Fruit fly (Drosophila melanogaster) whole organism, embryonic: Measurements from ENCODE around the gene Tango5.

Experiments
- Abd-B ChIP-seq: fragments of 200-800 bp; sonication (Bioruptor generic); optimal IDR thresholded peaks from 2 replicates; lab custom pipeline; 2018; ENCODE audit warnings: missing biosample characterization, mild to moderate bottlenecking, missing genetic modification characterization, moderate library complexity
- Ada2b ChIP-seq: fragments of 200-800 bp; sonication (Bioruptor generic); IDR thresholded peaks from 2 replicates; pipeline ENCODE4 v1.3.6; 2022; ENCODE audit warnings: missing biosample characterization, missing genetic modification characterization
- Atf-2 ChIP-seq: fragments of 200-800 bp; sonication (Bioruptor generic); optimal IDR thresholded peaks from 2 replicates; lab custom pipeline; 2016; ENCODE audit warnings: missing biosample characterization, missing genetic modification characterization
- C15 ChIP-seq: fragments of 200-800 bp; sonication (Bioruptor generic); IDR thresholded peaks from 3 replicates; pipeline ENCODE4 v1.3.6; 2022; ENCODE audit warnings: missing biosample characterization, missing genetic modification characterization
- CG10209 ChIP-seq: fragments of 200-800 bp; sonication (Bioruptor generic); optimal IDR thresholded peaks from 3 replicates; lab custom pipeline; 2017; ENCODE audit warnings: missing biosample characterization, mild to moderate bottlenecking, missing genetic modification characterization, missing genetic modification reagents
- CG10565 ChIP-seq: fragments of 200-800 bp; sonication (Bioruptor generic); optimal IDR thresholded peaks from 3 replicates; lab custom pipeline; 2016; ENCODE audit warnings: missing biosample characterization, mild to moderate bottlenecking, missing genetic modification characterization
- CG12769 ChIP-seq: fragments of 200-800 bp; sonication (Bioruptor generic); optimal IDR thresholded peaks from 2 replicates; lab custom pipeline; 2019; ENCODE audit warnings: missing biosample characterization, mild to moderate bottlenecking, missing genetic modification characterization, moderate library complexity
- CG13624 ChIP-seq: fragments of 200-800 bp; sonication (Bioruptor generic); optimal IDR thresholded peaks from 2 replicates; lab custom pipeline; 2016; ENCODE audit warnings: missing biosample characterization, missing genetic modification characterization
- CG14014 ChIP-seq: fragments of 200-800 bp; sonication (Bioruptor generic); IDR thresholded peaks from 2 replicates; pipeline ENCODE4 v1.3.6; 2022; ENCODE audit warnings: missing biosample characterization, missing genetic modification characterization
- CG14860 ChIP-seq: fragments of 200-800 bp; sonication (Bioruptor generic); IDR thresholded peaks from 3 replicates; pipeline ENCODE4 v1.3.6; 2022; ENCODE audit warnings: missing biosample characterization, missing genetic modification characterization; ENCODE audit not compliant: partially characterized antibody
- CG1602 ChIP-seq: fragments of 200-800 bp; sonication (Bioruptor generic); optimal IDR thresholded peaks from 3 replicates; lab custom pipeline; 2016; ENCODE audit warnings: missing biosample characterization, missing genetic modification characterization
- CG17328 ChIP-seq: fragments of 200-800 bp; sonication (Bioruptor generic); IDR thresholded peaks from 2 replicates; pipeline ENCODE4 v1.3.6; 2022; ENCODE audit warnings: missing biosample characterization, missing genetic modification characterization
- CG17568 ChIP-seq: fragments of 200-800 bp; sonication (Bioruptor generic); optimal IDR thresholded peaks from 2 replicates; lab custom pipeline; 2018; ENCODE audit warnings: missing biosample characterization, mild to moderate bottlenecking, missing genetic modification characterization, moderate library complexity
- CG18011 ChIP-seq: fragments of 200-800 bp; sonication (Bioruptor generic); optimal IDR thresholded peaks from 2 replicates; lab custom pipeline; 2017; ENCODE audit warnings: missing biosample characterization, missing genetic modification characterization, mild to moderate bottlenecking, moderate library complexity, missing genotype
- CG2875 ChIP-seq: fragments of 200-800 bp; sonication (Bioruptor generic); optimal IDR thresholded peaks from 2 replicates; lab custom pipeline; 2017; ENCODE audit warnings: missing biosample characterization, mild to moderate bottlenecking, missing genetic modification characterization, missing genetic modification reagents
- CG33213 ChIP-seq: fragments of 200-800 bp; sonication (Bioruptor generic); optimal IDR thresholded peaks from 3 replicates; lab custom pipeline; 2016; ENCODE audit warnings: missing biosample characterization, missing genetic modification characterization
- CG4854 ChIP-seq: fragments of 200-800 bp; sonication (Bioruptor generic); optimal IDR thresholded peaks from 2 replicates; lab custom pipeline; 2016; ENCODE audit warnings: missing biosample characterization, missing genetic modification characterization, inconsistent platforms
- CG6272 ChIP-seq: fragments of 200-800 bp; sonication (Bioruptor generic); IDR thresholded peaks from 2 replicates; pipeline ENCODE4 v1.3.6; 2022; ENCODE audit warnings: missing biosample characterization, missing genetic modification characterization
- CG7271 ChIP-seq: fragments of 200-800 bp; sonication (Bioruptor generic); optimal IDR thresholded peaks from 2 replicates; lab custom pipeline; 2018; ENCODE audit warnings: missing biosample characterization, mild to moderate bottlenecking, missing genetic modification characterization, moderate library complexity
- CG7745 ChIP-seq: fragments of 200-800 bp; sonication (Bioruptor generic); optimal IDR thresholded peaks from 2 replicates; lab custom pipeline; 2018; ENCODE audit warnings: missing biosample characterization, mild to moderate bottlenecking, missing genetic modification characterization, moderate library complexity
- CG7987 ChIP-seq: fragments of 200-800 bp; sonication (Bioruptor generic); optimal IDR thresholded peaks from 2 replicates; lab custom pipeline; 2018; ENCODE audit warnings: missing biosample characterization, mild to moderate bottlenecking, missing genetic modification characterization, moderate library complexity
- CG9609 ChIP-seq: fragments of 200-800 bp; sonication (Bioruptor generic); optimal IDR thresholded peaks from 3 replicates; lab custom pipeline; 2016; ENCODE audit warnings: missing biosample characterization, missing genetic modification characterization
- CG9727 ChIP-seq: fragments of 200-800 bp; sonication (Bioruptor generic); optimal IDR thresholded peaks from 3 replicates; lab custom pipeline; 2017; ENCODE audit warnings: missing biosample characterization, mild to moderate bottlenecking, missing genetic modification characterization
- Chrac-16 ChIP-seq: fragments of 200-800 bp; sonication (Bioruptor generic); optimal IDR thresholded peaks from 3 replicates; lab custom pipeline; 2016; ENCODE audit warnings: missing biosample characterization, missing genetic modification characterization
- E2f1 ChIP-seq: fragments of 200-800 bp; sonication (Bioruptor generic); IDR thresholded peaks from 2 replicates; pipeline ENCODE4 v1.3.6; 2022; ENCODE audit warnings: missing biosample characterization, missing genetic modification characterization
- Fer2 ChIP-seq: fragments of 200-800 bp; sonication (Bioruptor generic); optimal IDR thresholded peaks from 2 replicates; lab custom pipeline; 2018; ENCODE audit warnings: missing biosample characterization, mild to moderate bottlenecking, missing genetic modification characterization, moderate library complexity
- Hmr ChIP-seq: fragments of 200-800 bp; sonication (Bioruptor generic); optimal IDR thresholded peaks from 3 replicates; lab custom pipeline; 2017; ENCODE audit warnings: mild to moderate bottlenecking, missing biosample characterization, missing genetic modification reagents, missing genetic modification characterization
- Max ChIP-seq: fragments of 200-800 bp; sonication (Bioruptor generic); optimal IDR thresholded peaks from 2 replicates; lab custom pipeline; 2016; ENCODE audit warnings: missing biosample characterization, mild to moderate bottlenecking, missing genetic modification characterization
- NFAT ChIP-seq: fragments of 200-800 bp; sonication (Bioruptor generic); IDR thresholded peaks from 2 replicates; pipeline ENCODE4 v1.3.6; 2022; ENCODE audit warnings: missing biosample characterization, missing genetic modification characterization
- Side ChIP-seq: fragments of 200-800 bp; sonication (Bioruptor generic); optimal IDR thresholded peaks from 2 replicates; lab custom pipeline; 2016; ENCODE audit warnings: missing biosample characterization, missing genetic modification characterization
- ab ChIP-seq: fragments of 200-800 bp; sonication (Bioruptor generic); optimal IDR thresholded peaks from 2 replicates; lab custom pipeline; 2016; ENCODE audit warnings: missing biosample characterization, missing genetic modification characterization
- ash1 ChIP-seq: fragments of 200-800 bp; sonication (Bioruptor generic); optimal IDR thresholded peaks from 2 replicates; lab custom pipeline; 2018; ENCODE audit warnings: missing biosample characterization, mild to moderate bottlenecking, missing genetic modification characterization
- bab2 ChIP-seq: fragments of 200-800 bp; sonication (Bioruptor generic); optimal IDR thresholded peaks from 2 replicates; lab custom pipeline; 2016; ENCODE audit warnings: missing biosample characterization, missing genetic modification characterization
- bcd ChIP-seq: fragments of 200-800 bp; sonication (Bioruptor generic); optimal IDR thresholded peaks from 2 replicates; lab custom pipeline; 2017; ENCODE audit warnings: missing biosample characterization, mild to moderate bottlenecking, missing genetic modification characterization
- btn ChIP-seq: fragments of 200-800 bp; sonication (Bioruptor generic); optimal IDR thresholded peaks from 2 replicates; lab custom pipeline; 2016; ENCODE audit warnings: missing biosample characterization, missing genetic modification characterization
- cato ChIP-seq: fragments of 200-800 bp; sonication (Bioruptor generic); optimal IDR thresholded peaks from 2 replicates; lab custom pipeline; 2016; ENCODE audit warnings: missing biosample characterization, missing genetic modification characterization, borderline replicate concordance
- croc ChIP-seq: fragments of 200-800 bp; sonication (Bioruptor generic); conservative IDR thresholded peaks from 3 replicates; pipeline ENCODE4 v1.3.6; 2022; ENCODE audit warnings: missing biosample characterization, missing genetic modification characterization
- dysf ChIP-seq: fragments of 200-800 bp; sonication (Bioruptor generic); IDR thresholded peaks from 3 replicates; pipeline ENCODE4 v1.3.6; 2022; ENCODE audit warnings: missing biosample characterization, missing genetic modification characterization
- esg ChIP-seq: fragments of 200-800 bp; sonication (Bioruptor generic); conservative IDR thresholded peaks from 2 replicates; pipeline ENCODE4 v1.3.6; 2022; ENCODE audit warnings: missing biosample characterization, missing genetic modification characterization
- gce ChIP-seq: fragments of 200-800 bp; sonication (Bioruptor generic); IDR thresholded peaks from 3 replicates; pipeline ENCODE4 v1.3.6; 2022; ENCODE audit warnings: missing biosample characterization, missing genetic modification characterization
- gcm ChIP-seq: fragments of 200-800 bp; sonication (Bioruptor generic); optimal IDR thresholded peaks from 2 replicates; lab custom pipeline; 2019; ENCODE audit warnings: missing biosample characterization, mild to moderate bottlenecking, missing genetic modification characterization, moderate library complexity
- insv ChIP-seq, 2 experiments: fragments of 200-800 bp; sonication (Bioruptor generic); optimal IDR thresholded peaks; 3 replicates each; lab custom pipeline; 2016 to 2018; ENCODE audit warnings: missing biosample characterization in 2 of 2, missing genetic modification characterization in 2 of 2
- kah ChIP-seq: fragments of 200-800 bp; sonication (Bioruptor generic); optimal IDR thresholded peaks from 2 replicates; lab custom pipeline; 2018; ENCODE audit warnings: missing biosample characterization, mild to moderate bottlenecking, missing genetic modification characterization
- lbe ChIP-seq: fragments of 200-800 bp; sonication (Bioruptor generic); optimal IDR thresholded peaks from 2 replicates; lab custom pipeline; 2016; ENCODE audit warnings: missing biosample characterization, mild to moderate bottlenecking, missing genetic modification characterization
- pb ChIP-seq: fragments of 200-800 bp; sonication (Bioruptor generic); optimal IDR thresholded peaks from 3 replicates; lab custom pipeline; 2016; ENCODE audit warnings: missing biosample characterization, missing genetic modification characterization
- peb ChIP-seq: fragments of 200-800 bp; sonication (Bioruptor generic); IDR thresholded peaks from 2 replicates; pipeline ENCODE4 v1.3.6; 2022; ENCODE audit warnings: missing biosample characterization, missing genetic modification characterization
- pnt ChIP-seq: fragments of 200-800 bp; sonication (Bioruptor generic); optimal IDR thresholded peaks from 3 replicates; lab custom pipeline; 2016; ENCODE audit warnings: missing biosample characterization, missing genetic modification characterization
- ro ChIP-seq: fragments of 200-800 bp; sonication (Bioruptor generic); IDR thresholded peaks from 2 replicates; pipeline ENCODE4 v1.3.6; 2022; ENCODE audit warnings: missing biosample characterization, missing genetic modification characterization
- slp2 ChIP-seq: fragments of 200-800 bp; sonication (Bioruptor generic); optimal IDR thresholded peaks from 2 replicates; lab custom pipeline; 2016; ENCODE audit warnings: missing biosample characterization, missing genetic modification characterization
- sob ChIP-seq: fragments of 200-800 bp; sonication (Bioruptor generic); IDR thresholded peaks from 2 replicates; pipeline ENCODE4 v1.3.6; 2022; ENCODE audit warnings: missing biosample characterization, missing genetic modification characterization
- zfh2 ChIP-seq: fragments of 200-800 bp; sonication (Bioruptor generic); optimal IDR thresholded peaks from 2 replicates; lab custom pipeline; 2016; ENCODE audit warnings: missing biosample characterization, missing genetic modification characterization

Tango5 gene

DNA sequence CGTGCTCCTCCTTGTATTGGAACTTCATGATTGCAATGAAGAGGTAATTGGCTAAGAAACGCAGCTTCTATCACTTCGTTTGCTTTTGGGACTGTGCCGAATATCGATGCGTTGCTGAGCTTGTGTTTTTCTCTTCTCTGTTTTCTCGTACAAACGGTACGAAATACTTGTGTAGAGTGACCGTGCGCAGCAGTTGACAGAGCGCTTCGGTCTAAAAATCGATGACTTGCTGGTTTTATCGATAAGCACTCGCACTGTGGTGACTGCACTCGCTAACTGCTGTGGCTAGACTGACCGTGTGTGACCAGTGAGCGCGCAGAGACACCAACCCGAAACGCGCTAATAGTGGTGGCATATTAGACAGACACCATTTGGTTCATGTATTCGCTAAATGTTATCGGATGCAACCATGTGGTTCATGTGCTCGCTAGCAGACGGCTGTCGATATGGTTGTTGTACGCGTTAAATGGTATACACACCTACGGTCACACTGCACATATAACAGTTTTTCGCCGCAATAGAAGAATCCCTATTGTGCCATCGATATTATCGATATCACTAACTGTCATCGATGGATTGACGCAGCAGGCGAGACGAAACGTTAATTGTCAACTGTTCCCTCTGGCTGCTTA lies 3.9 kb upstream of the Tango5 start, which contains the start of the genes Atg8a and BTBD9 (continued):
- TF ChIP-seq ro (GFP tag; lab: Robert Waterston, UW) (no peak), CG12769 (tag; lab: Kevin White, UChicago) (peak; percentile 72), CG4854 (GFP tag; lab: Kevin White, UChicago) (no peak), CG14860 (GFP tag; lab: Robert Waterston, UW) (peak; percentile 49; the same call in 1 of the 3 replicates), CG1602 (no peak), esg (GFP tag; lab: Robert Waterston, UW) (no peak), Fer2 (no peak), bcd (GFP tag; lab: Kevin White, UChicago) (peak; percentile 25), CG18011 (GFP tag; lab: Kevin White, UChicago) (no peak), pb (no peak), CG6272 (GFP tag; lab: Robert Waterston, UW) (no peak), Side (GFP tag; lab: Kevin White, UChicago) (peak; percentile 17), Max (GFP tag; lab: Kevin White, UChicago) (no peak), btn (no peak), CG14014 (no peak), lbe (GFP tag; lab: Kevin White, UChicago) (no peak), CG2875 (GFP tag; lab: Kevin White, UChicago) (no peak), Hmr (peak; percentile 96), Chrac-16 (GFP tag; lab: Kevin White, UChicago) (no peak), CG17328 (GFP tag; lab: Robert Waterston, UW) (no peak; the same call in 1 of the 2 replicates), E2f1 (no peak), ab (GFP tag; lab: Kevin White, UChicago) (no peak), CG9727 (peak; percentile 3), CG10565 (no peak), pnt (GFP tag; lab: Kevin White, UChicago) (no peak), NFAT (GFP tag; lab: Robert Waterston, UW) (no peak), bab2 (GFP tag; lab: Kevin White, UChicago) (peak; percentile 27), CG10209 (GFP tag; lab: Kevin White, UChicago) (peak; percentile 29), croc (GFP tag; lab: Robert Waterston, UW) (no peak), C15 (GFP tag; lab: Robert Waterston, UW) (no peak), slp2 (GFP tag; lab: Kevin White, UChicago) (no peak), CG7271 (no peak), gce (GFP tag; lab: Robert Waterston, UW) (no peak; the same call in 2 of the 3 replicates), CG33213 (GFP tag; lab: Kevin White, UChicago) (peak; percentile 99), CG17568 (GFP tag; lab: Kevin White, UChicago) (no peak), cato (no peak), peb (GFP tag; lab: Robert Waterston, UW) (no peak), CG7745 (tag; lab: Kevin White, UChicago) (no peak), CG7987 (GFP tag; lab: Kevin White, UChicago) (peak; percentile 26), zfh2 (GFP tag; lab: Kevin White, UChicago) (peak; percentile 23), Abd-B (GFP tag; lab: Kevin White, UChicago) (peak; percentile 10), gcm (GFP tag; lab: Kevin White, UChicago) (no peak), CG13624 (GFP tag; lab: Kevin White, UChicago) (peak; percentile 80), Atf-2 (GFP tag; lab: Kevin White, UChicago) (no peak), ash1 (GFP tag; lab: Kevin White, UChicago) (no peak), Ada2b (GFP tag; lab: Robert Waterston, UW) (no peak), sob (GFP tag; lab: Robert Waterston, UW) (peak; percentile 45; the same call in 1 of the 2 replicates), kah (no peak), CG9609 (GFP tag; lab: Kevin White, UChicago) (no peak), insv (GFP tag; optimal IDR thresholded peaks at IDR 0.05; lab: Kevin White, UChicago) (peak in 1 of 2 experiments; percentile 58), dysf (GFP tag; lab: Robert Waterston, UW) (peak; percentile 32; the same call in 1 of the 3 replicates)
